Fruit fly (Drosophila melanogaster): ENCODE results near the gene Cp110.
A peak's percentile ranks its signal among the peaks of the same experiment; 100 is the strongest.

Cp110 gene

DNA sequence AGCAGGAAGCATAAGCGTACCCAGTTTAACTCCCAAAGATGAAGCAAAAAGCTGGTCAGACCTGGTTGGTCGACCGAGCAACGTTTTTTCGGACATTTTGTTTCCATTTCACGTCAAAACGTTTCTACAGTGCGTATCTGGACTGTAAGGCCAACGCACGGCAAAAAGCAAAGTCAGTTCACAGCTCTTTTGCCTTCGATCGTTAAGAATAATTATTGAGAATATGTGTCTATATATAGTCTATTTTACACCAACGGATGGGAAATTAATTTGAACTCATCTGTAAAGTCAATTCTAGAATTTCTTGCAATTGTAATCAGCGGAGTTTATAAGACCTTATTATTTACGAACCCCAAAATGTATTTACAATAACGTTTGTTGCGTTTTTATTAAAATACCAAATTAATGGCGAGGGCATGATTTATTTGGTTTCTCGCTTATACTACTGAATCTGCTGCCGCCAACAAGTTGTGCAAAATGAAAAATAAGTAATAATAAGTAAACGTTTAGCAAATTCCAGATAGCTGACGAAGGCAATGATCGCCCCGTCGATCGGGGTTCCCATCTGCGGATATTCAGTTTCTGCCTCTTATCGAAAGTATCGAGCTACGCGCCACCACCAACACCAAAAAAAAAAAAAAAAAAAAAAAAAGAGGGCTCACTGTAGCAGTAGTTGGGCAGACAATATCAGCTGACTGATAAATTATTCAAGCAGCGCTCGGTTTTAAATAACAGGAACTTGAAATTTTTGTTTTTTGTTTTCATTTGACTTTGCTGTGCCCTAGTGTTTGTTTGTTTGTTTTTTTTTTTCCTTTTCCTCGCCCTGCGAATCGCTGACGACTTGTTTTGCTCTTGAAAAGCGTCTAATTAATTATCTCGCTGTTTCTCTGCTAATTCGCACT is 3.9 kb upstream of the Cp110 start:
- TF ChIP-seq Mnt (GFP tag; optimal IDR thresholded peaks at IDR 0.05) = no peak
- no peak for TF ChIP-seq Clk (GFP tag; optimal IDR thresholded peaks at IDR 0.05)
- no peak for TF ChIP-seq toe (GFP tag; optimal IDR thresholded peaks at IDR 0.05)
- peak; percentile 25 for TF ChIP-seq bab1 (GFP tag; optimal IDR thresholded peaks at IDR 0.05)
- no peak for TF ChIP-seq CG11617 (GFP tag; optimal IDR thresholded peaks at IDR 0.05)
- TF ChIP-seq ovo (GFP tag; optimal IDR thresholded peaks at IDR 0.05) = peak; percentile 1
- TF ChIP-seq tj (GFP tag; optimal IDR thresholded peaks at IDR 0.05) = peak; percentile 88
- TF ChIP-seq CG33017 (tag; optimal IDR thresholded peaks at IDR 0.05) = no peak

DNA sequence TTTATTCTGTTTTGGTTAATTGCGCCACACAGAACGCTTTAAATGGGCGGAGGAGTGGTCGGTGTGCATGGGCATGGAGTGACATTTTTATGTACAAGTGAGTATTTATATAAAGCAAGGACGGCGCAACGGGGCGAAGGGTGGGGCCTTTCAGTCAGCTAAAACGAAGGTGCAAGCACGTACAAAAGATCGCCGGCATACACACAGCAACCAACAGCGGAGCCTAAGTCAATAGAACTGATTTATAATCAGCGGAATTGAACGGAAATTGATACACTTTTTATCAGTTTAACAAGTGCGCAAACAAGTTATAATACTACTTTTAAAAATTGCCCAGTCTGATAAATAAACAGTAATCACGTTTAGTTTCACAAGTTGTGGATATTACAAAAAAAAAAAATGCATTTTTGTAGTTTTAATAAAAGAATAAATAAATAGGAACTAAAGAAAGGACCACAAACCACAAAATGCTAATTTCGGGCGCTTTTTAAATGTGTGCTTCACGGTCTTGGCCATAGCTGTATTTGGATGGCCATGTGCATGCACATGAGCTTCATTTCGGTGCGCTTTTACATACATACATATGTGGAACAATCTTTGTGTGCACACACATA is 2.6 kb upstream of the Cp110 start:
- no peak for TF ChIP-seq Hr96 (GFP tag; optimal IDR thresholded peaks at IDR 0.05)
- TF ChIP-seq Mnt (GFP tag; optimal IDR thresholded peaks at IDR 0.05) = peak; percentile 10
- TF ChIP-seq CG7101 (tag; optimal IDR thresholded peaks at IDR 0.05) = peak; percentile 47
- no peak for TF ChIP-seq cnc (optimal IDR thresholded peaks at IDR 0.05)
- TF ChIP-seq tj (GFP tag; optimal IDR thresholded peaks at IDR 0.05) = peak; percentile 62
- peak; percentile 5 for TF ChIP-seq ovo (GFP tag; optimal IDR thresholded peaks at IDR 0.05)
- TF ChIP-seq CG14711 (tag; optimal IDR thresholded peaks at IDR 0.05) = peak; percentile 5
- TF ChIP-seq cic (GFP tag; optimal IDR thresholded peaks at IDR 0.05) = no peak
- peak; percentile 83 for TF ChIP-seq bab1 (GFP tag; optimal IDR thresholded peaks at IDR 0.05)
- peak; percentile 62 for TF ChIP-seq CG11617 (GFP tag; optimal IDR thresholded peaks at IDR 0.05)
- TF ChIP-seq pad (GFP tag; optimal IDR thresholded peaks at IDR 0.05) = peak; percentile 26
- no peak for TF ChIP-seq CG33017 (tag; optimal IDR thresholded peaks at IDR 0.05)

DNA sequence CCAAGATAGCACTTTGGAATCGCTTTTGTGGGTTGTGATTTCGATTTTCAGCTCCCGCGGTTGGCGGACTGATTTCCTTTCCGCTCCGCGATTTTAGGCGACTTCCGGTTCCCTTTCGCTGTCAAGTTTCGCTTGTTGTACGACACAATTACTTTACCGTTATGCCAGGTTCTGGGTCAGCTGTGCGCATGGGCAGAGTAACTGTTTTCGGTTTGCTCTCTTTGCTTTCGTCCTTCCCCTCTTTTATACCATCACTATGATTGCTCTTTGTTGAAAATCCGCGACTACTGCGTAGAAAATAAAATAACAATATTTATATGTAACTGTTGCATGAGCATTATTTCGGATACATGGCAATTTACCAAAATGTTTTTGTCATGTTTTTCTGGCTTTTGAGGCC is 1.3 kb upstream of the Cp110 start:
- TF ChIP-seq toe (GFP tag; optimal IDR thresholded peaks at IDR 0.05) = no peak
- peak; percentile 89 for TF ChIP-seq pad (GFP tag; optimal IDR thresholded peaks at IDR 0.05)
- TF ChIP-seq ovo (GFP tag; optimal IDR thresholded peaks at IDR 0.05) = peak; percentile 79

DNA sequence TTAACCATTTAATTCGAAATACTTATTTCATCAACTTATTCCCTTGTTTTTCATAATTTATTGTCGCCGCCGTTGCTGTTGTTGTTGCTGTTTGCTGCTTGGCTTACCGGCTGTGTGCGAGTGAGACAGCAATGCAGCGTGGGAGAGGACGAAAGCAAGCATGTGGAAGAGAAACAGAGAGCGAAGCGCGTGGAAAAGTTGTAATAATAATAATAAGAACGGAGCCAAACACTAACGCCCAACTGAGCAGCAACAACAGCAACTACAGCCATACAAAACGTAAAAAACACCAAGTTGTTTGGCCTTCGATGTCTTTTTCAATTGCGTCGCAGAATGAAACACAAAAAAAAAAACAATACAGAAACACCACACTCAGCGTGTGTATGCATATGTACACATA is 751 bp upstream of the Cp110 start:
- TF ChIP-seq CG14711 (tag; optimal IDR thresholded peaks at IDR 0.05) (no peak), kay (GFP tag; ENCODE audit: borderline replicate concordance) (no peak), bab1 (GFP tag; optimal IDR thresholded peaks at IDR 0.05) (no peak), CG5204 (GFP tag; optimal IDR thresholded peaks at IDR 0.05) (no peak), CG7101 (tag; optimal IDR thresholded peaks at IDR 0.05) (no peak), ovo (GFP tag; optimal IDR thresholded peaks at IDR 0.05) (no peak), cic (GFP tag; optimal IDR thresholded peaks at IDR 0.05) (peak; percentile 1), tj (GFP tag; optimal IDR thresholded peaks at IDR 0.05) (peak; percentile 33), CG33017 (tag; optimal IDR thresholded peaks at IDR 0.05) (no peak), Mnt (GFP tag; optimal IDR thresholded peaks at IDR 0.05) (peak; percentile 89), toe (GFP tag; optimal IDR thresholded peaks at IDR 0.05) (no peak), CG11617 (GFP tag; optimal IDR thresholded peaks at IDR 0.05) (peak; percentile 28), Hr96 (GFP tag; optimal IDR thresholded peaks at IDR 0.05) (no peak), Clk (GFP tag; optimal IDR thresholded peaks at IDR 0.05) (no peak), CG1620 (GFP tag; optimal IDR thresholded peaks at IDR 0.05) (no peak)

- TF ChIP-seq kay (GFP tag; ENCODE audit: borderline replicate concordance) (peak; percentile 58), cnc (optimal IDR thresholded peaks at IDR 0.05) (no peak)
Measured at dm6 chrX:22486487-22486886, 4.6 kb downstream of the Cp110 start.

DNA sequence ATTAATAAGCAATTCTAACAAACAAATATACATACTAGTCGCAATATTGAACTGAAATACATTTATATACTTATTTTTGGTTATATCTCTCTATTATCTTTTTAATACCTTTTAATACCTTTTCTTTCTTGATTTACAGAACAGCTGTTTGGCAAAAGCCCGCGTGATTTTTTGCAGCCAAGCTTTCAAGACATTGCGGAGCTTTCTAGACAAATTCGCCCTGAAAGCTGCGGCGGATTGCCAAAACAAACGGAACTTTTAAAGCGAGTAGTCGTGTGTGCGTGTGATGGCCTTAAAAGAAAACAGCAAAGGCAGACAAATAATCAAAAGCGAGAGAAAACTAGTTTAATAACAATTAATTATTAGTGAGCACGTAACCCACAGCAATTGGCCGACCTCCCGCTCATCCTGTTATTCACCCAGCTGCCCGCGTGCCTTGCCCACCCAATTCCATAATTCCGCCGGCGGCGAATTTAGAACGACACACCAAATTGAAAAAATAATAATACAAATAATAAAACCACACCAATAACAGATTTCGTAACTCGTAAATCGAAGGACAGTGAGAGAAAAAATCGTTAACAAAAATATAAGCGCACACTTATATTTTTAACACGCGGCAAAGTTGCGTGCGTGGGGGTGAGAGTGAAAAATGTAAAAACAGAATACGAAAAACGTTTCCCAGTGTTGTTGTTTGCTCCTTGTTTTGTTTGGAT is 5.2 kb downstream of the Cp110 start:
- no peak for TF ChIP-seq Hr96 (GFP tag; optimal IDR thresholded peaks at IDR 0.05)
- TF ChIP-seq CG7101 (tag; optimal IDR thresholded peaks at IDR 0.05) = no peak
- peak; percentile 65 for TF ChIP-seq tj (GFP tag; optimal IDR thresholded peaks at IDR 0.05)
- TF ChIP-seq pad (GFP tag; optimal IDR thresholded peaks at IDR 0.05) = no peak
- no peak for TF ChIP-seq CG33017 (tag; optimal IDR thresholded peaks at IDR 0.05)
- TF ChIP-seq kay (GFP tag; ENCODE audit: borderline replicate concordance) = peak; percentile 6
- TF ChIP-seq bab1 (GFP tag; optimal IDR thresholded peaks at IDR 0.05) = peak; percentile 80
- no peak for TF ChIP-seq cnc (optimal IDR thresholded peaks at IDR 0.05)
- TF ChIP-seq ovo (GFP tag; optimal IDR thresholded peaks at IDR 0.05) = no peak
- no peak for TF ChIP-seq Mnt (GFP tag; optimal IDR thresholded peaks at IDR 0.05)
- TF ChIP-seq CG14711 (tag; optimal IDR thresholded peaks at IDR 0.05) = no peak
- TF ChIP-seq Clk (GFP tag; optimal IDR thresholded peaks at IDR 0.05) = no peak
- no peak for TF ChIP-seq CG12768 (GFP tag; optimal IDR thresholded peaks at IDR 0.05)
- no peak for TF ChIP-seq CG5204 (GFP tag; optimal IDR thresholded peaks at IDR 0.05)
